Fruit fly (Drosophila melanogaster): ENCODE data around the gene Hsp67Bc.

DNA sequence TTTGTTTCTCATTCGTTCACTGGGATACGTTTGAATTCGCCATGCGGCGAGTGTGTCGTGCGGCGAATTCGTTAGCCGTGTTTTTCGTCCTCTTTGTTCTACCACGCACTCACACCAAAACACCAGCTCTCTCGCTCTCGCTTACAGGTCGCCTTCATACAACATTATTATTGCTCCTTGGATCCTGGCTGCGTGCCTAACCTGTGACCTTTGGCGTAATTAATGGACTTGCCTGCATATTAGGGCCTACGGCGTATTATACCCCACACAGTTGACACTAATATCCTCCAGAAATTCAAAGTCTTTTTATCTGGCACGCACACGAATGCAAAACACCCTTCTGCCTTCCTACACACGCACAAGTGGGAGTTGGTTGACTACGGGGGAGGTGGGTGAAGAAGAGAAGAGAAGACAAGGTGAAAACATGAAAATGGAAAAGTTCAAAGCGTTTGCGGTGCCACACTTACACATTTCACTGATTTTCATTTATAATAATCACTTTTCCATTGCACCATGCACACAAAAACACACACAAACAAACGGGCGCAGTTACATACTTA, 37.8 kb upstream of the Hsp67Bc start:
- TF ChIP-seq CTCF (optimal IDR thresholded peaks at IDR 0.05) (no peak), CG8478 (optimal IDR thresholded peaks at IDR 0.05) (no peak)

All from S2 (cell line).